Worm (Caenorhabditis elegans) whole organism, young adult: Measurements from ENCODE around the gene his-59.

Experiments
- C17E4.6 ChIP-seq: fragments of 200-800 bp; sonication (Bioruptor generic); IDR thresholded peaks from 2 replicates; pipeline ENCODE4 v1.3.6; 2022; ENCODE audit warnings: missing genetic modification reagents, missing genetic modification characterization, missing compliant biosample characterization
- F49E8.2 ChIP-seq: sonication (generic microtip); optimal IDR thresholded peaks from 3 replicates; lab custom pipeline; 2017; ENCODE audit warnings: missing genetic modification characterization, mild to moderate bottlenecking, missing compliant biosample characterization, antibody characterized with exemption, moderate library complexity; ENCODE audit not compliant: insufficient read depth
- athp-1 ChIP-seq: sonication (generic microtip); optimal IDR thresholded peaks from 2 replicates; lab custom pipeline; 2017; ENCODE audit warnings: mild to moderate bottlenecking, missing genetic modification characterization, missing compliant biosample characterization
- ccch-3 ChIP-seq: fragments of 200-800 bp; sonication (Bioruptor generic); optimal IDR thresholded peaks from 2 replicates; lab custom pipeline; 2018; ENCODE audit warnings: mild to moderate bottlenecking, missing genetic modification characterization, missing compliant biosample characterization
- cebp-2 ChIP-seq: fragments of 200-800 bp; sonication (Bioruptor generic); IDR thresholded peaks from 2 replicates; pipeline ENCODE4 v1.3.6; 2022; ENCODE audit warnings: missing genetic modification characterization, missing compliant biosample characterization
- ceh-27 ChIP-seq: fragments of 200-800 bp; sonication (Bioruptor generic); optimal IDR thresholded peaks from 2 replicates; lab custom pipeline; 2018; ENCODE audit warnings: mild to moderate bottlenecking, missing genetic modification characterization, moderate library complexity, missing compliant biosample characterization
- dpff-1 ChIP-seq: sonication (generic microtip); optimal IDR thresholded peaks from 2 replicates; lab custom pipeline; 2017; ENCODE audit warnings: mild to moderate bottlenecking, missing genetic modification characterization, missing compliant biosample characterization
- dpl-1 ChIP-seq: fragments of 150-350 bp; optimal IDR thresholded peaks from 2 replicates; lab custom pipeline; 2014; ENCODE audit warnings: missing biosample characterization, missing genetic modification reagents, missing genetic modification characterization
- let-526 ChIP-seq: fragments of 200-800 bp; sonication (Bioruptor generic); IDR thresholded peaks from 2 replicates; pipeline ENCODE4 v1.3.6; 2022; ENCODE audit warnings: missing genetic modification reagents, missing genetic modification characterization, missing compliant biosample characterization
- nhr-120 ChIP-seq: fragments of 200-800 bp; sonication (Bioruptor generic); IDR thresholded peaks from 2 replicates; pipeline ENCODE4 v1.3.6; 2022; ENCODE audit warnings: missing genetic modification characterization, missing compliant biosample characterization
- snpc-1.1 ChIP-seq: sonication (generic microtip); optimal IDR thresholded peaks from 2 replicates; lab custom pipeline; 2017; ENCODE audit warnings: missing genetic modification characterization, mild to moderate bottlenecking, missing compliant biosample characterization, antibody characterized with exemption, moderate library complexity, missing genotype, missing genetic modification reagents; ENCODE audit not compliant: insufficient read depth
- tbp1 ChIP-seq: fragments of 200-800 bp; sonication (Bioruptor generic); optimal IDR thresholded peaks from 2 replicates; lab custom pipeline; 2018; ENCODE audit warnings: mild to moderate bottlenecking, missing genetic modification characterization, missing compliant biosample characterization
- ztf-28 ChIP-seq: fragments of 200-800 bp; sonication (Bioruptor generic); IDR thresholded peaks from 2 replicates; pipeline ENCODE4 v1.3.6; 2022; ENCODE audit warnings: missing genetic modification reagents, missing genetic modification characterization, missing compliant biosample characterization

DNA sequence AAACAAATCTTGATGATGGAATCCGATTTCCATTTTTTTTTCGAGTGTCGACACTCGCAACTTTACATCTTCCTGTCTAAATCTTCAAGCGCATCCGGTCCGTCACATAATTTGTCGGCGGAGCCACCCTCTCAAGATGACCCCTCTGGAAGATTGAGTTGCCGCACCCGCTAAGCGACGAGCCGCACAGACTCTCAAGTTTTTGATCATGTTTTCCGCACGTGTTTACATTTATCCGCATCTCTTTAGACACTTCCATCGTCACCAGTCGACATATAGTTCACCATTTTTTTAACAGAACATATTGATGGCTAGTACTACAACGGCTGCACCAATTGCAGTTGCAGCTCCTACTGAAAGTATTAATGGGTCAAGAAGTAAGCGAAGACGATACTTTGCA, 3.4 kb downstream of the his-59 start, which contains the start of gene F55G1.1:
- TF ChIP-seq dpl-1 (GFP tag; lab: Kevin White, UChicago) (no peak), athp-1 (tag; lab: Kevin White, UChicago) (no peak), ccch-3 (GFP tag; lab: Kevin White, UChicago) (no peak), snpc-1.1 (tag; lab: Kevin White, UChicago) (no peak), ztf-28 (no peak), F49E8.2 (tag; lab: Kevin White, UChicago) (no peak), ceh-27 (GFP tag; lab: Kevin White, UChicago) (no peak), tbp1 (GFP tag; lab: Kevin White, UChicago) (no peak), dpff-1 (tag; lab: Kevin White, UChicago) (no peak), C17E4.6 (no peak), nhr-120 (GFP tag; lab: Robert Waterston, UW) (no peak), cebp-2 (GFP tag; lab: Robert Waterston, UW) (no peak), let-526 (GFP tag; lab: Robert Waterston, UW) (no peak)
